Worm (Caenorhabditis elegans): ENCODE results near the gene nol-6.

DNA sequence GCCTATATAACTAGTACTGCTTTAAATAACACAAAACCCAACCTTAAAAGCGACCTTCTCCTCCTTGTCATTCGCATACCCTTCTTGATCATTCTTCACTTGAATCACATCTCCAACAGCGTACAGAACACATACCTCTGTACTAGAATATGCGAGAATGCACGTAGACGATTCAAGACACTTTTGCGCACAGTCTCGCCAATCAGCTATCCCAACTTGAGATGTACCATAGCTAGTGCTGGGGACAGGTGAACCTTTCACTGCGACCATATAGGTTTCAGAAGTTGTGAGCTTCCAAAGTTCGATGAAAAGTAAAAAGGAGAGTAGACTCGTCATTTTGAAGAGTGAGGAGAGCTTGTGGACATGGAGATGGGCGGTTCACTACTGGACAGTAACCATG, 39.6 kb downstream of the nol-6 start, which contains the start of gene F54D12.8:
- TF ChIP-seq flt-1 (GFP tag; IDR thresholded peaks at IDR 0.05) = no peak
- no peak for TF ChIP-seq tab-1 (GFP tag; IDR thresholded peaks at IDR 0.05)
- no peak for TF ChIP-seq ref-1 (GFP tag; conservative IDR thresholded peaks at IDR 0.05)
- no peak for TF ChIP-seq ztf-29 (GFP tag; IDR thresholded peaks at IDR 0.05)
- TF ChIP-seq med-1 (GFP tag; optimal IDR thresholded peaks at IDR 0.05; ENCODE audit: insufficient read depth) = no peak

All from whole organism, midembryonic.